Fruit fly (Drosophila melanogaster) whole organism, wandering third instar larva: Measurements from ENCODE around the gene Irbp18.

Source experiments
- CrebA ChIP-seq: fragments of 200-800 bp; sonication (Bioruptor generic); optimal IDR thresholded peaks from 2 replicates; lab custom pipeline; 2016; ENCODE audit warnings: missing biosample characterization, mild to moderate bottlenecking, missing genetic modification characterization, borderline replicate concordance
- Dfd ChIP-seq: fragments of >200 bp; optimal IDR thresholded peaks from 2 replicates; lab custom pipeline; 2017; ENCODE audit warnings: missing biosample characterization, missing genetic modification characterization
- Dif ChIP-seq: fragments of 200-275, 200-300 bp; sonication (Bioruptor generic); optimal IDR thresholded peaks from 2 replicates; lab custom pipeline; 2018; ENCODE audit warnings: missing biosample characterization, missing genetic modification characterization; ENCODE audit not compliant: partially characterized antibody
- GATAd ChIP-seq: sonication (Bioruptor generic); optimal IDR thresholded peaks from 2 replicates; lab custom pipeline; 2016; ENCODE audit warnings: missing biosample characterization, missing genetic modification characterization
- HLH106 ChIP-seq: fragments of 200-800 bp; optimal IDR thresholded peaks from 3 replicates; lab custom pipeline; 2019; ENCODE audit warnings: missing biosample characterization, mild to moderate bottlenecking, missing genetic modification characterization, moderate library complexity
- Hnf4 ChIP-seq: fragments of 200-800 bp; sonication (Bioruptor generic); optimal IDR thresholded peaks from 2 replicates; lab custom pipeline; 2016; ENCODE audit warnings: missing biosample characterization, mild to moderate bottlenecking, missing genetic modification characterization
- Hr83 ChIP-seq: fragments of 200-300 bp; sonication (Bioruptor generic); optimal IDR thresholded peaks from 2 replicates; lab custom pipeline; 2016; ENCODE audit warnings: missing biosample characterization, mild to moderate bottlenecking, missing genetic modification characterization, moderate library complexity; ENCODE audit not compliant: poor library complexity, severe bottlenecking
- Jra ChIP-seq: sonication (Bioruptor generic); optimal IDR thresholded peaks from 2 replicates; lab custom pipeline; 2016; ENCODE audit warnings: missing biosample characterization, missing genetic modification characterization
- Myc ChIP-seq: fragments of >200 bp; optimal IDR thresholded peaks from 2 replicates; lab custom pipeline; 2017
- N ChIP-seq: fragments of >200 bp; optimal IDR thresholded peaks from 2 replicates; lab custom pipeline; 2018; ENCODE audit warnings: missing biosample characterization, missing external identifiers, missing genetic modification characterization
- OdsH ChIP-seq: fragments of 200-800 bp; sonication (Bioruptor generic); optimal IDR thresholded peaks from 2 replicates; lab custom pipeline; 2016; ENCODE audit warnings: missing biosample characterization, mild to moderate bottlenecking, missing genetic modification characterization
- Rel ChIP-seq, 2 experiments: fragments of 200-800 bp; sonication (Bioruptor generic) in 1 of 2; optimal IDR thresholded peaks; 2 replicates in 1 of 2; 3 replicates in 1 of 2; lab custom pipeline; 2016 to 2019; ENCODE audit warnings: mild to moderate bottlenecking in 2 of 2, missing biosample characterization in 2 of 2, missing genetic modification characterization in 2 of 2, moderate library complexity in 1 of 2
- Sp1 ChIP-seq: fragments of 200-800 bp; sonication (Bioruptor generic); optimal IDR thresholded peaks from 3 replicates; lab custom pipeline; 2019; ENCODE audit warnings: missing biosample characterization, mild to moderate bottlenecking, missing genetic modification characterization, moderate library complexity
- Vsx2 ChIP-seq: fragments of 200-300, 225-300 bp; sonication (Bioruptor generic); optimal IDR thresholded peaks from 2 replicates; lab custom pipeline; 2018; ENCODE audit warnings: missing biosample characterization, missing genetic modification characterization; ENCODE audit not compliant: partially characterized antibody
- br ChIP-seq: fragments of 200-800 bp; sonication (Bioruptor generic); optimal IDR thresholded peaks from 2 replicates; lab custom pipeline; 2016; ENCODE audit warnings: missing biosample characterization, missing genetic modification characterization
- brk ChIP-seq: fragments of 200-800 bp; sonication (Bioruptor generic); optimal IDR thresholded peaks from 2 replicates; lab custom pipeline; 2016; ENCODE audit warnings: missing biosample characterization, mild to moderate bottlenecking, missing genetic modification characterization
- dmrt93B ChIP-seq: fragments of 200-800 bp; sonication (Bioruptor generic); optimal IDR thresholded peaks from 2 replicates; lab custom pipeline; 2018; ENCODE audit warnings: missing biosample characterization, mild to moderate bottlenecking, missing genetic modification characterization
- ey ChIP-seq: fragments of 200-800 bp; sonication (Bioruptor generic); optimal IDR thresholded peaks from 2 replicates; lab custom pipeline; 2016; ENCODE audit warnings: missing biosample characterization, missing genetic modification characterization
- foxo ChIP-seq, 2 experiments: fragments of 200-800 bp; sonication (Bioruptor generic); optimal IDR thresholded peaks; 2 replicates in 1 of 2; 3 replicates in 1 of 2; lab custom pipeline; 2016 to 2017; ENCODE audit warnings: missing biosample characterization in 2 of 2, missing genetic modification characterization in 2 of 2
- h ChIP-seq: fragments of 200-800 bp; sonication (Bioruptor generic); optimal IDR thresholded peaks from 3 replicates; lab custom pipeline; 2016; ENCODE audit warnings: missing biosample characterization, mild to moderate bottlenecking, missing genetic modification characterization
- jim ChIP-seq: fragments of 175-275, 200-325 bp; sonication (Bioruptor generic); optimal IDR thresholded peaks from 2 replicates; lab custom pipeline; 2016; ENCODE audit warnings: missing biosample characterization, mild to moderate bottlenecking, missing genetic modification characterization
- lola ChIP-seq: fragments of >200 bp; optimal IDR thresholded peaks from 2 replicates; lab custom pipeline; 2017; ENCODE audit warnings: missing biosample characterization, missing genetic modification characterization
- psq ChIP-seq: fragments of 200-800 bp; sonication (Bioruptor generic); optimal IDR thresholded peaks from 3 replicates; lab custom pipeline; 2017; ENCODE audit warnings: missing biosample characterization, mild to moderate bottlenecking, missing genetic modification characterization, moderate library complexity
- rgr ChIP-seq: fragments of 200-800 bp; sonication (Bioruptor generic); optimal IDR thresholded peaks from 3 replicates; lab custom pipeline; 2016; ENCODE audit warnings: missing biosample characterization, mild to moderate bottlenecking, missing genetic modification characterization
- sage ChIP-seq: fragments of 200-800 bp; sonication (Bioruptor generic); optimal IDR thresholded peaks from 2 replicates; lab custom pipeline; 2016; ENCODE audit warnings: missing biosample characterization, mild to moderate bottlenecking, missing genetic modification characterization
- sv ChIP-seq: fragments of 200-800 bp; sonication (Bioruptor generic); optimal IDR thresholded peaks from 3 replicates; lab custom pipeline; 2016; ENCODE audit warnings: missing biosample characterization, missing genetic modification characterization
- tai ChIP-seq: sonication (Bioruptor generic); optimal IDR thresholded peaks from 2 replicates; lab custom pipeline; 2016; ENCODE audit warnings: missing biosample characterization, missing genetic modification characterization
- usp ChIP-seq: fragments of >200 bp; optimal IDR thresholded peaks from 2 replicates; lab custom pipeline; 2017; ENCODE audit warnings: missing biosample characterization, missing genetic modification characterization

Gene Irbp18

DNA sequence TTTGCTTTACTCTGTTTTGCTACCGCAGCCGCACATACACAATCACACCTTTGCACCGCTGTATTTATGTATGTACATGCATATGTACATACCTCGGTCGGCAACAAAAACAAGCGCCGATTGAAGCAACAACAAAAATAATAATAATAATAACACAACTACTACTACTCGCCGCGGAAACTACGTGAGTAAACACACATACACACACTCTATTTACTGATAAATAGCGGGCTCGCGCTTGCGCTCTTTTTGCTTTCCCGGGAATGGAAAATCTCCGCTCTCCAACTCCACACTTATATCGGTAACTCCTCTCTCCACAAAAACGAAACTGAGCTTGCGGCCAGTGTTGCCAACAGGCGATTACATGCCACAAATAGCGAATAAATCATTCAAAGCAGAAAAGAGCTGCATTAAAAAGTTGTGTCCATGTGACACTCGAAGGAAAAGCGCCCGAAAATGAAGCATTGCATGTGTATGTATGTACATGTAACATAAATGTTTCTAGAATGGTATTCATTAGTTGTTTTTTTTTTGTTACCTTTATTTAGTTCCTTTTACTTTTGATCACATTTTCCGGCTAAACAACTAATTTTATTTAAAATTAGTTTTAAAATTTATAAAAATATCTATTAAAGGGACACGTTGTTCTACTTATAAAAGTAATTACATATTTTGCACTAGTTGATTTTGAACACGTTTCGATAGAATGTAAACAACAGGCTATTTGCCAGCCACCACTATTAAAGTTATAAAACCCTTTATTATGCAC is 20.8 kb upstream of the Irbp18 start (continued):
- peak; percentile 69 for TF ChIP-seq Dif (GFP tag; lab: Kevin White, UChicago)
- no peak for TF ChIP-seq Dfd (GFP tag; lab: Kevin White, UChicago)

DNA sequence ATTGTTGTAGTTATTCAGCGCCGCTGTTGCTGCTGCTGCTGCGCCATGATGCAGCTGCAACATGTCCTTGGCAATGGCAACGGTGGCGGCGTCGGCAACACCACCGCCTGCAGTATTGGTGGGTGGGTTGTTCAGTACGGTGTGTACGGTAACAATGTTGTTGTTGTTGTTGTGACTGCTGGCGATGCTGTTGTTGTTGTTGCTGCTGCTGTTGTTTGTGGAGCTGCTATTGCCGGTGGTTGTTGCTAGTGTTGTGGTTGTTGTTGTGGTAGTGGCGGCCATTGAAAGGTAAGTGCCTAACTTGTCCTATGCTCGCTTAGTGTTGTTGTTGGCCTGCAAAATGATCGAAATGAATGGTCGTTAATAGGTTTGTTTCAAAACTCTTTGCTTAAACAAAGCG is 19.7 kb upstream of the Irbp18 start:
- TF ChIP-seq dmrt93B (GFP tag; lab: Kevin White, UChicago): no peak
- no peak for TF ChIP-seq usp (GFP tag; lab: Kevin White, UChicago)
- TF ChIP-seq brk: no peak
- no peak for TF ChIP-seq Hr83 (GFP tag; lab: Kevin White, UChicago)
- TF ChIP-seq Myc: no peak

DNA sequence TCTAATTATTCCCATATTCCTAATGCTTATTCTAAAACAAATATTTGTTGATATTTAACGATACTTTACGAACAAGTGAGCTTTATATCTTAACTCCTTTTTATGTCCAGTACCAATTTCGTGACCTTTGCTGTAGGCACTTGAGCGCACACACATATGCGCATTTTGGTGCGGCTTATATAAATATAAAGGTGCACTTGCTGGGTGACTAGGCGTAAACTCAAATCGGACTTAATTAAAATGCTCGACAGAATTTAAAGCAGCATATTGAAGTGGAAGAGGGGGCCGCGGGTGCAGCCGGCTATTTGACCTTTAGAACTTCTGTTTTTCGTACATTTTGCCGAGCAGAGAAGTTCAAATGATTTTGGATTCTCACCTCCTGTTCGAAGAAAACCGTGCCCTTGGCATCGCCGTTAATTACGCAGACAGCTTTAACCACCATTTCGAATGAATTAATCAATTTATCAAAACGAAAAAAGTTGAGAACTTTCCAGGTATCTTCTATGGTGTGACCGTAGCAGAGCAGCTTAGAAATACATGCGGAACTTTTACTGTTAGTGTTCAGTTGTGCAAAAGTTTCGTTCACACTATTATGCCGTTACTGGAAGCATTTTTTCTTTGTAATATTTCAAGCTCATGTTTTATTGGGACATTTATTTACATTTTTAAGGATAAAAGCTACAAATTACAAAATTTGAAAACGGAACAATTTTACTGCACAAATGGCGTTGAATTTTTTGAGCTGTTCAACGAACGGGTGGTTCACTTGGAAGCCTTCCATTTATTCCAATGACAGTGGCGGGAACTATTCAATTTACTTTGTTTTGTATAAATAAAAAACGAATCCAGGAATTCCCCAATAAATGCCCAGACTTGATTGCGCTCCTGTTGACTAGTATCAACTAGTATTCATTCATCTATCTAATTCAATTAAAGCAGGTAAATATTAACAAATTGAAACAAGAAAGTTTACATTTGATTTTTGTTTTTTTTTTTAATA is 15.5 kb upstream of the Irbp18 start, which contains the start of gene Sod1:
TSS of gene Sod1 (minus strand) at position 543 of the 1,000 bp plus-strand sequence.
- TF ChIP-seq sv: no peak
- no peak for TF ChIP-seq OdsH
- no peak for TF ChIP-seq ey
- no peak for TF ChIP-seq h (GFP tag; lab: Kevin White, UChicago)
- no peak for TF ChIP-seq sage (GFP tag; lab: Kevin White, UChicago)
- TF ChIP-seq Rel (GFP tag; optimal IDR thresholded peaks at IDR 0.05; lab: Kevin White, UChicago): no peak
- peak; percentile 79 for TF ChIP-seq Rel (tag; optimal IDR thresholded peaks at IDR 0.05; lab: Kevin White, UChicago)
- TF ChIP-seq Hnf4 (GFP tag; lab: Kevin White, UChicago): peak; percentile 89
- no peak for TF ChIP-seq brk
- TF ChIP-seq Hr83 (GFP tag; lab: Kevin White, UChicago): peak; percentile 26
- TF ChIP-seq tai (GFP tag; lab: Kevin White, UChicago): no peak
- no peak for TF ChIP-seq GATAd (GFP tag; lab: Kevin White, UChicago)
- no peak for TF ChIP-seq jim (GFP tag; lab: Kevin White, UChicago)
- no peak for TF ChIP-seq foxo (GFP tag; optimal IDR thresholded peaks at IDR 0.05; lab: Kevin White, UChicago)
- no peak for TF ChIP-seq psq
- peak; percentile 6 for TF ChIP-seq lola
- TF ChIP-seq rgr: peak; percentile 19
- peak; percentile 32 for TF ChIP-seq br
- TF ChIP-seq Jra (GFP tag; lab: Kevin White, UChicago): no peak
- TF ChIP-seq, all 38 proteins: peak for 6

DNA sequence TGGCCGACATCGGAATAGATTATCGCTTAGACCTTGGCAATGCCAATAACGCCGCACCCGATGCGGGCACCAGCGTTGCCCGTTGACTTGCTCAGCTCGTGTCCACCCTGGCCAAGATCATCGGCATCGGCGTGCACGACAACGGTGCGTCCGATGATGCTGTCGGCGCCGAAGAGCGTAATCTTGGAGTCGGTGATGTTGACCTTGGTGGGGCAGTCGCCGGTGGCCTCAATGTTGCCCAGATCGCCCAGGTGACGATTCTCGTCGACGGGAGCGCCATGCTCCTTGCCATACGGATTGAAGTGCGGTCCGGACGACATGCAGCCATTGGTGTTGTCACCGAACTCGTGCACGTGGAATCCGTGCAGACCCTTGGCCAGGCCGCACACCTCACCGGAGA is 14.4 kb upstream of the Irbp18 start:
- TF ChIP-seq GATAd (GFP tag; lab: Kevin White, UChicago) (no peak), psq (no peak), Hnf4 (GFP tag; lab: Kevin White, UChicago) (no peak), CrebA (no peak), sage (GFP tag; lab: Kevin White, UChicago) (no peak), rgr (no peak)

DNA sequence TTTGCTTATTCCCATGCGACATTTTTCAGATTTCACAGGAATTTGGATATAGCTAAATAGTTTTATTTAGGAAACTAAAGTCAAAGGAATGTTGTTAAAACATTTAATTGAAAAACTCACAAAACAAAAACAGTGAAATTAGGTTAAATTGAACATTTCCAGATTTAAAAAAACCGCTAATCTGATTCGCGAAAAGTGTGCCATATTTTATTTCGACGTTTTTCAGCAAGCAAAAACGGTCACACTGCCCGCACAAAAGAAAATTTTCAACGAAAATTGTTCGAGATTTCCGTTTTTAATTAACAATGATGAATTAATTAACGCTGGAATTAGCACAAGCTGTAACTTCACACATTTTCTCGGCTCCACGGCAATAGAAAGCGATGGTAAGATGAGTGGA is 11.5 kb upstream of the Irbp18 start, which contains the start of the genes CG34012 and emei:
TSS of gene CG34012 (minus strand) at position 52 of the 400 bp plus-strand sequence.
TSS of gene emei (plus strand) at position 237 of the 400 bp plus-strand sequence.
- no peak for TF ChIP-seq tai (GFP tag; lab: Kevin White, UChicago)
- no peak for TF ChIP-seq brk
- TF ChIP-seq Sp1 (GFP tag; lab: Kevin White, UChicago): no peak
- no peak for TF ChIP-seq psq
- TF ChIP-seq Hnf4 (GFP tag; lab: Kevin White, UChicago): no peak
- TF ChIP-seq h (GFP tag; lab: Kevin White, UChicago): no peak
- TF ChIP-seq HLH106 (tag; lab: Kevin White, UChicago): no peak
- TF ChIP-seq rgr: no peak
- TF ChIP-seq Dfd (GFP tag; lab: Kevin White, UChicago): no peak
- TF ChIP-seq Dif (GFP tag; lab: Kevin White, UChicago): no peak
- no peak for TF ChIP-seq Vsx2 (GFP tag; lab: Kevin White, UChicago)
- no peak for TF ChIP-seq N
